Fruit fly (Drosophila melanogaster): ENCODE data around the gene Sry-alpha.

DNA sequence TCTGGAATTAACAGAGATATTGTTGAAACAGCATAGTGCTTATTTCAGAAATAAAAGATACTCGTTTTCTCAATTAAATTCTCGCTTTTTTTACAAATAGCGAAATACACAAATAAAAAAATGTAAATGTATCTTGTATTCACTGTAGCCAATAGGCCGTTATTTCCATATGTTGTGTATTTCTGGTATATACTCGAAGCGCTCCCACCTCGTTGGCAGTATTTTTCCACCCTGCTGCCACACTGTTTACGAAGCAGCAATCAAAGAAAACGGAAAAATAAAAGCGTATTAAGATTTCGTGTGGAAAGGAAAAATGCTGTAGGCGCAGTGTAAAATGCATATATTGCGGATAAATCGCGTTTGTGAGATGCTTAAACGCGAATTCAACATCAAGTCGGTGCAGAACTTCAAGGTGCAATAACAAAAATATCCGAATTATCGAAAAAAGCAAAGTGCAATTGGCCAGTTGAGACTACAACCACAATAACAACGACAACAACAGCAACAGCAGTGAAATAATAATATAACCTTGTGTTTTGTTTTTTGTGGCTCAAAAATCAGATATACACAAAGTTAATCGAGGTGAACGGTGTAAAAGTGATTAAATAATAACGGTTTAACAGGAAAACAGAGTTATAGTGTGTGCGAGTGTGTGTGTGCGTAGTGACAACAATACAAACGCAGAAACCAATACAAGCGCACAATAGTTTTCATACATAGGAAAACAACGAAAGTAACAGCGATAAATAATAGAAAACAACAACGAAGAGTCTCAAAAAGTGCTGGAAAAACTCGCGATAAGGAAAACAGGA is 18.7 kb downstream of the Sry-alpha start, which contains the start of gene sima:
- peak; percentile 15 for TF ChIP-seq CG7101 (tag; optimal IDR thresholded peaks at IDR 0.05)
- TF ChIP-seq CG7045 (GFP tag; optimal IDR thresholded peaks at IDR 0.05): no peak
- TF ChIP-seq Mnt (GFP tag; optimal IDR thresholded peaks at IDR 0.05): peak; percentile 55
- no peak for TF ChIP-seq kay (GFP tag; ENCODE audit: borderline replicate concordance)

Measured in whole organism, adult.